Worm (Caenorhabditis elegans): ENCODE results near the gene tald-1.

The tald-1 gene

ce11 chrIV:4357296-4357695 lies 29.2 kb upstream of the tald-1 start, which contains the start of gene sars-2 (continued):
- TF ChIP-seq ceh-20 (GFP tag; IDR thresholded peaks at IDR 0.05) (no peak), egl-27 (tag; optimal IDR thresholded peaks at IDR 0.05) (no peak), lin-15B (tag; optimal IDR thresholded peaks at IDR 0.05) (no peak), ztf-11 (tag; optimal IDR thresholded peaks at IDR 0.05) (no peak), mep-1 (tag; optimal IDR thresholded peaks at IDR 0.05) (peak; percentile 31), daf-16 (GFP tag; optimal IDR thresholded peaks at IDR 0.05) (no peak), daf-16 (tag; optimal IDR thresholded peaks at IDR 0.05) (peak; percentile 20), hmg-1.1 (GFP tag; IDR thresholded peaks at IDR 0.05) (no peak), rbr-2 (tag; optimal IDR thresholded peaks at IDR 0.05) (no peak), unc-62 (GFP tag; optimal IDR thresholded peaks at IDR 0.05 in 1 of 2) (no peak), unc-62 (tag; optimal IDR thresholded peaks at IDR 0.05) (no peak), php-3 (GFP tag; IDR thresholded peaks at IDR 0.05) (no peak), ZK337.2 (GFP tag; IDR thresholded peaks at IDR 0.05) (no peak), nhr-6 (tag; optimal IDR thresholded peaks at IDR 0.05) (peak; percentile 20), jun-1 (tag; optimal IDR thresholded peaks at IDR 0.05) (no peak), dmd-9 (GFP tag; IDR thresholded peaks at IDR 0.05) (no peak), lin-13 (GFP tag; optimal IDR thresholded peaks at IDR 0.05) (no peak), mdl-1 (tag; optimal IDR thresholded peaks at IDR 0.05) (no peak), lin-38 (GFP tag; IDR thresholded peaks at IDR 0.05) (peak; percentile 90), snpc-4 (tag; optimal IDR thresholded peaks at IDR 0.05) (no peak), gei-8 (GFP tag; optimal IDR thresholded peaks at IDR 0.05) (no peak)

ce11 chrIV:4359653-4360052 lies 26.8 kb upstream of the tald-1 start, which contains the start of gene F55F10.3:
Gene F55F10.3 (plus strand): TSS chrIV:4359953.
- TF ChIP-seq F10B5.3 (tag; optimal IDR thresholded peaks at IDR 0.05) (no peak), zag-1 (tag; optimal IDR thresholded peaks at IDR 0.05) (no peak), nhr-237 (tag; optimal IDR thresholded peaks at IDR 0.05) (no peak), dmd-6 (GFP tag; IDR thresholded peaks at IDR 0.05) (no peak), tag-97 (GFP tag; IDR thresholded peaks at IDR 0.05) (no peak)

DNA sequence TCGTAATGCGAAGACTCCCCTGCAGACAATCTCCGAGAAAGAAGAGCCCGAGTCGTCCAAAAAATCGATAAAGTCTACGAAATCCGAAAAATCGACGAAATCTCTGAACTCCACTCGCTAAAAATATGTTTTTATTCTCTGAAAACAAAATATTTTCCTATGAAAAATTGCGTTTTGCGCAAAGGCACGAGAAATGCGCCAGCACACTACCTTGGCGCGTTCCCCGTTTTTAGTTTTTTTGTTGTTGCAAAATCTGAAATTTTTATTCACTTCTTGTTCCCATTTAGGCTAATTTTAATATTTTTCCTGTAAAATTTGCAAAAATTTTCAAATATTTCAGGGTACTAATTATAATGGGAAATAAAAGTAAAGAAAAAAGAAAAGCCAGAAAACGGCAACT lies 26.0 kb upstream of the tald-1 start, which contains the start of gene F55F10.1:
F55F10.1 (plus strand) TSS at position 341 of the 400 bp plus-strand sequence.
- TF ChIP-seq ceh-82 (tag; optimal IDR thresholded peaks at IDR 0.05) (no peak), lin-15B (tag; optimal IDR thresholded peaks at IDR 0.05) (no peak), daf-8 (GFP tag; IDR thresholded peaks at IDR 0.05) (no peak), hmg-1.1 (GFP tag; IDR thresholded peaks at IDR 0.05) (0 out of 2 replicates have a peak, but pooled peaks have one; percentile 23), rbr-2 (tag; optimal IDR thresholded peaks at IDR 0.05) (peak; percentile 39), nhr-6 (tag; optimal IDR thresholded peaks at IDR 0.05) (peak; percentile 33), nhr-102 (tag; optimal IDR thresholded peaks at IDR 0.05) (peak; percentile 44), ces-1 (GFP tag; optimal IDR thresholded peaks at IDR 0.05) (no peak), T26A8.4 (GFP tag; IDR thresholded peaks at IDR 0.05) (peak; percentile 59; the same call in 1 of the 2 replicates), nhr-77 (tag; optimal IDR thresholded peaks at IDR 0.05) (peak; percentile 24), jun-1 (tag; optimal IDR thresholded peaks at IDR 0.05) (no peak), madf-9 (GFP tag; conservative IDR thresholded peaks at IDR 0.05) (no peak), dmd-6 (GFP tag; IDR thresholded peaks at IDR 0.05) (peak; percentile 50), saeg-2 (GFP tag; IDR thresholded peaks at IDR 0.05) (no peak), sdz-12 (GFP tag; optimal IDR thresholded peaks at IDR 0.05) (no peak), nhr-48 (tag; optimal IDR thresholded peaks at IDR 0.05) (no peak), ZK337.2 (GFP tag; IDR thresholded peaks at IDR 0.05) (no peak), F49E8.2 (tag; optimal IDR thresholded peaks at IDR 0.05; ENCODE audit: borderline replicate concordance) (no peak), hlh-11 (tag; optimal IDR thresholded peaks at IDR 0.05) (peak; percentile 40), aly-2 (tag; optimal IDR thresholded peaks at IDR 0.05) (no peak), F44E2.7 (GFP tag; IDR thresholded peaks at IDR 0.05) (no peak), T20F7.1 (GFP tag; optimal IDR thresholded peaks at IDR 0.05) (no peak), aha-1 (tag) (peak; percentile 47), nhr-41 (GFP tag; IDR thresholded peaks at IDR 0.05) (no peak), zip-11 (GFP tag; IDR thresholded peaks at IDR 0.05) (no peak), zfp-2 (tag; optimal IDR thresholded peaks at IDR 0.05) (no peak), ceh-62 (tag; optimal IDR thresholded peaks at IDR 0.05) (no peak), ceh-28 (tag; optimal IDR thresholded peaks at IDR 0.05) (peak; percentile 22), nhr-76 (tag; optimal IDR thresholded peaks at IDR 0.05) (no peak), zfp-3 (GFP tag; conservative IDR thresholded peaks at IDR 0.05) (no peak), F37D6.2 (tag; optimal IDR thresholded peaks at IDR 0.05) (no peak), mdt-29 (GFP tag; IDR thresholded peaks at IDR 0.05) (no peak)
